Worm (Caenorhabditis elegans): Measurements from ENCODE around the gene H12I13.1.

ce11 chrII:6024879-6025278 lies 42.1 kb downstream of the H12I13.1 start, which contains the start of gene R12C12.9:
- TF ChIP-seq T26A5.8 (tag; optimal IDR thresholded peaks at IDR 0.05) (no peak), pha-4 (tag; optimal IDR thresholded peaks at IDR 0.05) (no peak), lsl-1 (GFP tag; optimal IDR thresholded peaks at IDR 0.05) (no peak), sea-2 (GFP tag; IDR thresholded peaks at IDR 0.05) (no peak), unc-62 (GFP tag; optimal IDR thresholded peaks at IDR 0.05) (no peak), B0035.1 (tag; optimal IDR thresholded peaks at IDR 0.05) (no peak), bed-1 (GFP tag; IDR thresholded peaks at IDR 0.05) (no peak), rcor-1 (GFP tag; IDR thresholded peaks at IDR 0.05) (no peak), ztf-22 (GFP tag; optimal IDR thresholded peaks at IDR 0.05) (no peak), mcd-1 (GFP tag; IDR thresholded peaks at IDR 0.05) (no peak), Y67H2A.10 (GFP tag; conservative IDR thresholded peaks at IDR 0.05) (no peak), lin-35 (GFP tag; optimal IDR thresholded peaks at IDR 0.05) (no peak), dpl-1 (GFP tag; optimal IDR thresholded peaks at IDR 0.05) (no peak)

Measured in whole organism, young adult.